Fruit fly (Drosophila melanogaster) whole organism, embryonic: ENCODE measurements around the gene CG17786.

ENCODE experiments used
- CG11560 ChIP-seq: fragments of 200-800 bp; sonication (Bioruptor generic); IDR thresholded peaks from 3 replicates; pipeline ENCODE4 v1.3.6; 2022; ENCODE audit warnings: missing biosample characterization, missing genetic modification characterization
- CG12155 ChIP-seq: fragments of 200-800 bp; sonication (Bioruptor generic); optimal IDR thresholded peaks from 3 replicates; lab custom pipeline; 2016; ENCODE audit warnings: missing biosample characterization, missing genetic modification characterization
- CG14014 ChIP-seq: fragments of 200-800 bp; sonication (Bioruptor generic); IDR thresholded peaks from 2 replicates; pipeline ENCODE4 v1.3.6; 2022; ENCODE audit warnings: missing biosample characterization, missing genetic modification characterization
- CG14050 ChIP-seq: fragments of 200-800 bp; sonication (Bioruptor generic); IDR thresholded peaks from 3 replicates; pipeline ENCODE4 v1.3.6; 2022; ENCODE audit warnings: missing biosample characterization, missing genetic modification characterization
- CG16863 ChIP-seq: fragments of 200-800 bp; sonication (Bioruptor generic); optimal IDR thresholded peaks from 3 replicates; lab custom pipeline; 2016; ENCODE audit warnings: missing biosample characterization, missing genetic modification characterization
- CG17186 ChIP-seq: fragments of 200-800 bp; sonication (Bioruptor generic); optimal IDR thresholded peaks from 3 replicates; lab custom pipeline; 2017; ENCODE audit warnings: missing biosample characterization, missing genetic modification reagents, missing genetic modification characterization
- CG17385 ChIP-seq: fragments of 200-800 bp; sonication (Bioruptor generic); optimal IDR thresholded peaks from 3 replicates; lab custom pipeline; 2018; ENCODE audit warnings: missing biosample characterization, mild to moderate bottlenecking, missing genetic modification characterization
- CG2678 ChIP-seq: fragments of 200-800 bp; sonication (Bioruptor generic); optimal IDR thresholded peaks from 3 replicates; lab custom pipeline; 2019; ENCODE audit warnings: missing biosample characterization, mild to moderate bottlenecking, missing genetic modification characterization, moderate library complexity
- CG3995 ChIP-seq: fragments of 200-800 bp; sonication (Bioruptor generic); optimal IDR thresholded peaks from 3 replicates; lab custom pipeline; 2016; ENCODE audit warnings: missing biosample characterization, missing genetic modification characterization
- CG42726 ChIP-seq: fragments of 200-800 bp; sonication (Bioruptor generic); IDR thresholded peaks from 2 replicates; pipeline ENCODE4 v1.3.6; 2022; ENCODE audit warnings: missing biosample characterization, missing genetic modification characterization; ENCODE audit not compliant: partially characterized antibody
- CG4730 ChIP-seq: fragments of 200-800 bp; sonication (Bioruptor generic); IDR thresholded peaks from 2 replicates; pipeline ENCODE4 v1.3.6; 2022; ENCODE audit warnings: missing biosample characterization, missing genetic modification characterization
- CG5953 ChIP-seq: fragments of 200-800 bp; sonication (Bioruptor generic); IDR thresholded peaks from 2 replicates; pipeline ENCODE4 v1.3.6; 2022; ENCODE audit warnings: missing biosample characterization, missing genetic modification characterization
- CG8281 ChIP-seq: fragments of 200-800 bp; sonication (Bioruptor generic); optimal IDR thresholded peaks from 2 replicates; lab custom pipeline; 2018; ENCODE audit warnings: missing biosample characterization, mild to moderate bottlenecking, missing genetic modification characterization, moderate library complexity
- CHES-1-like ChIP-seq: fragments of 200-800 bp; sonication (Bioruptor generic); optimal IDR thresholded peaks from 2 replicates; lab custom pipeline; 2016; ENCODE audit warnings: missing biosample characterization, missing genetic modification characterization
- D19B ChIP-seq: fragments of 200-800 bp; sonication (Bioruptor generic); optimal IDR thresholded peaks from 2 replicates; lab custom pipeline; 2017; ENCODE audit warnings: missing biosample characterization, mild to moderate bottlenecking, missing genetic modification characterization
- Dek ChIP-seq: fragments of 200-800 bp; sonication (Bioruptor generic); optimal IDR thresholded peaks from 3 replicates; lab custom pipeline; 2019; ENCODE audit warnings: missing biosample characterization, mild to moderate bottlenecking, missing genetic modification characterization, moderate library complexity
- Dip2 ChIP-seq: fragments of 200-800 bp; sonication (Bioruptor generic); IDR thresholded peaks from 2 replicates; pipeline ENCODE4 v1.3.6; 2022; ENCODE audit warnings: missing biosample characterization, missing genetic modification characterization
- Eip74EF ChIP-seq, 2 experiments: fragments of 200-800 bp in 1 of 2; fragments of >200 bp in 1 of 2; sonication (Bioruptor generic) in 1 of 2; optimal IDR thresholded peaks; 2 replicates each; lab custom pipeline; 2017 to 2019; ENCODE audit warnings: missing biosample characterization in 2 of 2, missing genetic modification characterization in 2 of 2, mild to moderate bottlenecking in 1 of 2, moderate library complexity in 1 of 2
- Fer2 ChIP-seq: fragments of 200-800 bp; sonication (Bioruptor generic); optimal IDR thresholded peaks from 2 replicates; lab custom pipeline; 2018; ENCODE audit warnings: missing biosample characterization, mild to moderate bottlenecking, missing genetic modification characterization, moderate library complexity
- HHEX ChIP-seq: fragments of 200-800 bp; sonication (Bioruptor generic); optimal IDR thresholded peaks from 3 replicates; lab custom pipeline; 2017; ENCODE audit warnings: missing biosample characterization, mild to moderate bottlenecking, missing genetic modification characterization, missing genetic modification reagents
- Jarid2 ChIP-seq: fragments of 200-800 bp; sonication (Bioruptor generic); optimal IDR thresholded peaks from 3 replicates; lab custom pipeline; 2017; ENCODE audit warnings: mild to moderate bottlenecking, missing biosample characterization, missing genetic modification reagents, missing genetic modification characterization
- MESR4 ChIP-seq: fragments of 200-800 bp; sonication (Bioruptor generic); optimal IDR thresholded peaks from 2 replicates; lab custom pipeline; 2018; ENCODE audit warnings: missing biosample characterization, mild to moderate bottlenecking, missing genetic modification characterization, moderate library complexity
- Mes4 ChIP-seq: fragments of 200-800 bp; sonication (Bioruptor generic); optimal IDR thresholded peaks from 2 replicates; lab custom pipeline; 2016; ENCODE audit warnings: missing biosample characterization, missing genetic modification characterization
- NC2α ChIP-seq: fragments of 200-800 bp; sonication (Bioruptor generic); optimal IDR thresholded peaks from 2 replicates; lab custom pipeline; 2016; ENCODE audit warnings: missing biosample characterization, missing genetic modification characterization
- NK7.1 ChIP-seq: fragments of 200-800 bp; sonication (Bioruptor generic); optimal IDR thresholded peaks from 3 replicates; lab custom pipeline; 2016; ENCODE audit warnings: missing biosample characterization, missing genetic modification characterization
- Nf-YB ChIP-seq: fragments of 200-800 bp; sonication (Bioruptor generic); optimal IDR thresholded peaks from 3 replicates; lab custom pipeline; 2019; ENCODE audit warnings: missing biosample characterization, mild to moderate bottlenecking, missing genetic modification characterization, moderate library complexity
- Sox100B ChIP-seq: fragments of 200-800 bp; sonication (Bioruptor generic); optimal IDR thresholded peaks from 3 replicates; lab custom pipeline; 2018; ENCODE audit warnings: missing biosample characterization, mild to moderate bottlenecking, missing genetic modification characterization
- Taf1 ChIP-seq: fragments of 200-800 bp; sonication (Bioruptor generic); IDR thresholded peaks from 2 replicates; pipeline ENCODE4 v1.3.6; 2022; ENCODE audit warnings: missing biosample characterization, missing genetic modification characterization
- Vsx1 ChIP-seq: fragments of 200-800 bp; sonication (Bioruptor generic); optimal IDR thresholded peaks from 2 replicates; lab custom pipeline; 2017; ENCODE audit warnings: missing biosample characterization, mild to moderate bottlenecking, missing genetic modification characterization, missing genetic modification reagents
- ab ChIP-seq: fragments of 200-800 bp; sonication (Bioruptor generic); optimal IDR thresholded peaks from 2 replicates; lab custom pipeline; 2016; ENCODE audit warnings: missing biosample characterization, missing genetic modification characterization
- abd-A ChIP-seq: fragments of 200-800 bp; sonication (Bioruptor generic); optimal IDR thresholded peaks from 3 replicates; lab custom pipeline; 2019; ENCODE audit warnings: missing biosample characterization, mild to moderate bottlenecking, missing genetic modification characterization, moderate library complexity
- ara ChIP-seq: fragments of 200-800 bp; sonication (Bioruptor generic); IDR thresholded peaks from 2 replicates; pipeline ENCODE4 v1.3.6; 2022; ENCODE audit warnings: missing biosample characterization, missing genetic modification characterization
- btn ChIP-seq: fragments of 200-800 bp; sonication (Bioruptor generic); optimal IDR thresholded peaks from 2 replicates; lab custom pipeline; 2016; ENCODE audit warnings: missing biosample characterization, missing genetic modification characterization
- cg ChIP-seq: fragments of 200-800 bp; sonication (Bioruptor generic); optimal IDR thresholded peaks from 3 replicates; lab custom pipeline; 2019; ENCODE audit warnings: missing biosample characterization, mild to moderate bottlenecking, missing genetic modification characterization, moderate library complexity
- chn ChIP-seq: fragments of 200-800 bp; sonication (Bioruptor generic); optimal IDR thresholded peaks from 2 replicates; lab custom pipeline; 2016; ENCODE audit warnings: missing biosample characterization, missing genetic modification characterization
- insv ChIP-seq, 2 experiments: fragments of 200-800 bp; sonication (Bioruptor generic); optimal IDR thresholded peaks; 3 replicates each; lab custom pipeline; 2016 to 2018; ENCODE audit warnings: missing biosample characterization in 2 of 2, missing genetic modification characterization in 2 of 2
- knrl ChIP-seq: fragments of 200-800 bp; sonication (Bioruptor generic); IDR thresholded peaks from 3 replicates; pipeline ENCODE4 v1.3.6; 2022; ENCODE audit warnings: missing biosample characterization, missing genetic modification characterization; ENCODE audit not compliant: partially characterized antibody
- lilli ChIP-seq: fragments of 200-800 bp; sonication (Bioruptor generic); optimal IDR thresholded peaks from 3 replicates; lab custom pipeline; 2016; ENCODE audit warnings: missing biosample characterization, missing genetic modification characterization
- odd ChIP-seq: fragments of 200-800 bp; sonication (Bioruptor generic); optimal IDR thresholded peaks from 2 replicates; lab custom pipeline; 2017; ENCODE audit warnings: missing biosample characterization, mild to moderate bottlenecking, missing genetic modification characterization
- pho ChIP-seq: fragments of 200-800 bp; sonication (Bioruptor generic); optimal IDR thresholded peaks from 2 replicates; lab custom pipeline; 2016; ENCODE audit warnings: missing biosample characterization, missing genetic modification characterization
- pros ChIP-seq: fragments of 200-800 bp; sonication (Bioruptor generic); optimal IDR thresholded peaks from 3 replicates; lab custom pipeline; 2019; ENCODE audit warnings: missing biosample characterization, mild to moderate bottlenecking, missing genetic modification characterization, moderate library complexity
- psq ChIP-seq: fragments of 200-800 bp; sonication (Bioruptor generic); optimal IDR thresholded peaks from 2 replicates; lab custom pipeline; 2017; ENCODE audit warnings: missing biosample characterization, missing genetic modification characterization
- pzg ChIP-seq: fragments of 200-800 bp; sonication (Bioruptor generic); optimal IDR thresholded peaks from 3 replicates; lab custom pipeline; 2018; ENCODE audit warnings: missing biosample characterization, mild to moderate bottlenecking, missing genetic modification characterization, moderate library complexity
- repo ChIP-seq: fragments of 200-800 bp; sonication (Bioruptor generic); optimal IDR thresholded peaks from 2 replicates; lab custom pipeline; 2016; ENCODE audit warnings: missing biosample characterization, missing genetic modification characterization
- salm ChIP-seq: fragments of 200-800 bp; sonication (Bioruptor generic); optimal IDR thresholded peaks from 2 replicates; lab custom pipeline; 2018; ENCODE audit warnings: missing biosample characterization, mild to moderate bottlenecking, missing genetic modification characterization
- sisA ChIP-seq: fragments of 200-800 bp; sonication (Bioruptor generic); IDR thresholded peaks from 2 replicates; pipeline ENCODE4 v1.3.6; 2022; ENCODE audit warnings: missing biosample characterization, missing genetic modification characterization
- sqz ChIP-seq: fragments of 200-800 bp; sonication (Bioruptor generic); optimal IDR thresholded peaks from 3 replicates; lab custom pipeline; 2018; ENCODE audit warnings: missing biosample characterization, mild to moderate bottlenecking, missing genetic modification characterization
- tgo ChIP-seq: fragments of 200-800 bp; sonication (Bioruptor generic); IDR thresholded peaks from 3 replicates; pipeline ENCODE4 v1.3.6; 2022; ENCODE audit warnings: missing biosample characterization, missing genetic modification characterization
- wek ChIP-seq: fragments of 200-800 bp; sonication (Bioruptor generic); optimal IDR thresholded peaks from 3 replicates; lab custom pipeline; 2018; ENCODE audit warnings: missing biosample characterization, mild to moderate bottlenecking, missing genetic modification characterization, moderate library complexity

CG17786 gene

dm6 chr3R:24206341-24207114 lies 12.0 kb downstream of the CG17786 start (continued):
- TF ChIP-seq btn (GFP tag; lab: Kevin White, UChicago) (peak; percentile 17), salm (tag; lab: Kevin White, UChicago) (peak; percentile 23), Eip74EF (GFP tag; optimal IDR thresholded peaks at IDR 0.05; lab: Kevin White, UChicago) (peak in 1 of 2 experiments; percentile 61), CG11560 (tag; lab: Robert Waterston, UW) (no peak), CG17186 (GFP tag; lab: Kevin White, UChicago) (no peak), CG16863 (GFP tag; lab: Kevin White, UChicago) (peak; percentile 4), Taf1 (GFP tag; lab: Robert Waterston, UW) (no peak), Dek (tag; lab: Kevin White, UChicago) (peak; percentile 29), D19B (no peak), Sox100B (peak; percentile 56), Fer2 (tag; lab: Kevin White, UChicago) (no peak), Dip2 (no peak), psq (GFP tag; lab: Kevin White, UChicago) (no peak), cg (no peak), Mes4 (GFP tag; lab: Kevin White, UChicago) (no peak), sisA (GFP tag; lab: Robert Waterston, UW) (peak; percentile 32; the same call in 1 of the 2 replicates), CG12155 (GFP tag; lab: Kevin White, UChicago) (no peak), ab (GFP tag; lab: Kevin White, UChicago) (no peak), CG2678 (peak; percentile 65), Vsx1 (GFP tag; lab: Kevin White, UChicago) (no peak), CG42726 (no peak), MESR4 (GFP tag; lab: Kevin White, UChicago) (no peak), Nf-YB (GFP tag; lab: Kevin White, UChicago) (no peak), CHES-1-like (no peak), insv (GFP tag; optimal IDR thresholded peaks at IDR 0.05; lab: Kevin White, UChicago) (no peak), repo (GFP tag; lab: Kevin White, UChicago) (no peak), CG17385 (GFP tag; lab: Kevin White, UChicago) (peak; percentile 60), CG4730 (GFP tag; lab: Robert Waterston, UW) (peak; percentile 6; the same call in 1 of the 2 replicates), NK7.1 (GFP tag; lab: Kevin White, UChicago) (no peak), NC2α (GFP tag; lab: Kevin White, UChicago) (no peak), wek (GFP tag; lab: Kevin White, UChicago) (peak; percentile 36), CG8281 (no peak), CG5953 (GFP tag; lab: Robert Waterston, UW) (peak; percentile 16; the same call in 1 of the 2 replicates), odd (GFP tag; lab: Kevin White, UChicago) (peak; percentile 12), pho (GFP tag; lab: Kevin White, UChicago) (no peak), lilli (GFP tag; lab: Kevin White, UChicago) (no peak), Jarid2 (no peak), abd-A (tag; lab: Kevin White, UChicago) (no peak), CG14050 (GFP tag; lab: Robert Waterston, UW) (peak; percentile 49; the same call in 2 of the 3 replicates), sqz (peak; percentile 90), CG3995 (GFP tag; lab: Kevin White, UChicago) (no peak), HHEX (GFP tag; lab: Kevin White, UChicago) (peak; percentile 21), knrl (GFP tag; lab: Robert Waterston, UW) (no peak), tgo (peak; percentile 54; the same call in 2 of the 3 replicates), pros (GFP tag; lab: Kevin White, UChicago) (no peak), ara (0 out of 2 replicates have a peak, but pooled peaks have one; percentile 34), pzg (GFP tag; lab: Kevin White, UChicago) (no peak), CG14014 (GFP tag; lab: Robert Waterston, UW) (0 out of 2 replicates have a peak, but pooled peaks have one; percentile 22), chn (GFP tag; lab: Kevin White, UChicago) (no peak)
